Worm (Caenorhabditis elegans) whole organism, L3 larva: ENCODE results near the gene zif-1.

Source experiments
- R02D3.7 ChIP-seq: fragments of 150-350 bp; optimal IDR thresholded peaks from 2 replicates; lab custom pipeline; 2014; ENCODE audit warnings: missing biosample characterization, missing genetic modification characterization
- aly-2 ChIP-seq: fragments of 150-350 bp; optimal IDR thresholded peaks from 2 replicates; lab custom pipeline; 2014; ENCODE audit warnings: missing biosample characterization, missing genetic modification characterization
- ceh-82 ChIP-seq: fragments of 150-350 bp; optimal IDR thresholded peaks from 2 replicates; lab custom pipeline; 2014; ENCODE audit warnings: missing biosample characterization, missing genetic modification characterization
- fkh-10 ChIP-seq: sonication (generic microtip); optimal IDR thresholded peaks from 2 replicates; lab custom pipeline; 2017; ENCODE audit warnings: missing biosample characterization, missing genetic modification reagents, missing genetic modification characterization
- fos-1 ChIP-seq: fragments of 150-350 bp; optimal IDR thresholded peaks from 2 replicates; lab custom pipeline; 2014; ENCODE audit warnings: missing biosample characterization, missing genetic modification characterization
- hmg-11 ChIP-seq: sonication (generic microtip); optimal IDR thresholded peaks from 2 replicates; lab custom pipeline; 2016; ENCODE audit warnings: missing genetic modification characterization, missing compliant biosample characterization
- jun-1 ChIP-seq: fragments of 150-350 bp; optimal IDR thresholded peaks from 2 replicates; lab custom pipeline; 2014; ENCODE audit warnings: missing biosample characterization, missing genetic modification reagents, missing genetic modification characterization
- nhr-25 ChIP-seq: sonication (generic microtip); optimal IDR thresholded peaks from 2 replicates; lab custom pipeline; 2017; ENCODE audit warnings: missing biosample characterization, missing genetic modification characterization
- nhr-76 ChIP-seq: fragments of 150-350 bp; sonication (generic microtip); optimal IDR thresholded peaks from 5 replicates; lab custom pipeline; 2014; ENCODE audit warnings: missing biosample characterization, missing genetic modification characterization
- pha-4 ChIP-seq: fragments of 150-350 bp; optimal IDR thresholded peaks from 2 replicates; lab custom pipeline; 2014; ENCODE audit warnings: missing biosample characterization, missing genetic modification reagents, missing genetic modification characterization

DNA sequence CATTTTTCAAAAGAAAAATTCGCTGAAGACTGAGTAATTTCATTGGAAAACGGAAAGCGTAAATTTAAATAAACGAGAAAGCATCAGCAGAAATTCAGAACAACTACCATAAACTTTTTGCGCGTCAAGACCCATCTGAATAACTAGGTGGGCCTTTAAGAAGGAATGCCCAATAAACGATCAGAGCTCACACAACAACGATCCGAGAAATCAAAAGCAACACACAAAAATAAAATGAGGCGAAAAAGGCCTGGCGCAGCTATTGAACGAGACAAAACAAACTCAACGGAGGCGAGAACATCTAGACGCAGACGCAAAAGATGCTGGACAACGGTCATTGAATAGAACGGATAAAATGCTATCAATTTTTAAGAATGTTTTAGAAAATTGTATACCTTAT is 3.7 kb upstream of the zif-1 start:
- TF ChIP-seq fkh-10 (GFP tag; lab: Kevin White, UChicago) (no peak), R02D3.7 (no peak), aly-2 (tag; lab: Kevin White, UChicago) (no peak), nhr-25 (tag; lab: Kevin White, UChicago) (no peak), pha-4 (tag; lab: Kevin White, UChicago) (no peak), jun-1 (no peak), nhr-76 (tag; lab: Kevin White, UChicago) (no peak), ceh-82 (no peak), fos-1 (tag; lab: Kevin White, UChicago) (no peak), hmg-11 (tag; lab: Kevin White, UChicago) (peak; percentile 19)
